Worm (Caenorhabditis elegans): ENCODE measurements around the gene F53A9.1.
A peak's percentile ranks its signal among the peaks of the same experiment; 100 is the strongest.

The F53A9.1 gene

ce11 chrX:8677873-8678272 lies 33.5 kb upstream of the F53A9.1 start:
- no peak for TF ChIP-seq sup-37 (GFP tag; optimal IDR thresholded peaks at IDR 0.05)
- no peak for TF ChIP-seq lin-15B (tag; optimal IDR thresholded peaks at IDR 0.05)
- TF ChIP-seq ces-1 (GFP tag; optimal IDR thresholded peaks at IDR 0.05): no peak
- TF ChIP-seq C34B4.2 (tag; optimal IDR thresholded peaks at IDR 0.05): no peak
- no peak for TF ChIP-seq efl-3 (GFP tag; optimal IDR thresholded peaks at IDR 0.05)
- no peak for TF ChIP-seq nhr-11 (tag; optimal IDR thresholded peaks at IDR 0.05)
- no peak for TF ChIP-seq isw-1 (GFP tag; IDR thresholded peaks at IDR 0.05)
- TF ChIP-seq ztf-11 (tag; optimal IDR thresholded peaks at IDR 0.05): no peak
- TF ChIP-seq mdl-1 (tag; optimal IDR thresholded peaks at IDR 0.05): no peak
- TF ChIP-seq efl-1 (optimal IDR thresholded peaks at IDR 0.05): no peak
- TF ChIP-seq efl-1 (GFP tag; optimal IDR thresholded peaks at IDR 0.05 in 1 of 2): no peak
- TF ChIP-seq egl-27 (tag; optimal IDR thresholded peaks at IDR 0.05): no peak
- no peak for TF ChIP-seq hlh-4 (tag; optimal IDR thresholded peaks at IDR 0.05)
- TF ChIP-seq blmp-1 (tag; optimal IDR thresholded peaks at IDR 0.05): peak; percentile 7
- TF ChIP-seq xbp-1 (tag; optimal IDR thresholded peaks at IDR 0.05): no peak
- TF ChIP-seq hlh-17 (GFP tag; optimal IDR thresholded peaks at IDR 0.05; ENCODE audit: borderline replicate concordance): no peak
- no peak for TF ChIP-seq ceh-88 (GFP tag; IDR thresholded peaks at IDR 0.05)
- TF ChIP-seq alr-1 (tag; optimal IDR thresholded peaks at IDR 0.05; ENCODE audit: borderline replicate concordance): no peak
- peak; percentile 8 for TF ChIP-seq nhr-85 (tag)
- no peak for TF ChIP-seq unc-86 (tag; optimal IDR thresholded peaks at IDR 0.05)
- peak; percentile 28 for TF ChIP-seq lin-14 (GFP tag; optimal IDR thresholded peaks at IDR 0.05)
- no peak for TF ChIP-seq nhr-47 (tag; optimal IDR thresholded peaks at IDR 0.05)

ce11 chrX:8681600-8681999 lies 29.8 kb upstream of the F53A9.1 start, which contains the start of gene K09E2.1:
Gene K09E2.1 (plus strand): TSS chrX:8681900.
- TF ChIP-seq nhr-237 (tag; optimal IDR thresholded peaks at IDR 0.05): no peak
- TF ChIP-seq hlh-4 (tag; optimal IDR thresholded peaks at IDR 0.05): no peak
- TF ChIP-seq isw-1 (GFP tag; IDR thresholded peaks at IDR 0.05): no peak
- no peak for TF ChIP-seq pag-3 (tag; optimal IDR thresholded peaks at IDR 0.05; ENCODE audit: borderline replicate concordance, insufficient read depth)
- TF ChIP-seq lin-14 (GFP tag; optimal IDR thresholded peaks at IDR 0.05): no peak
- TF ChIP-seq nhr-11 (tag; optimal IDR thresholded peaks at IDR 0.05): no peak
- no peak for TF ChIP-seq tlp-1 (tag; optimal IDR thresholded peaks at IDR 0.05)
- TF ChIP-seq aly-2 (tag; optimal IDR thresholded peaks at IDR 0.05): no peak
- TF ChIP-seq sptf-1 (tag; optimal IDR thresholded peaks at IDR 0.05): no peak
- no peak for TF ChIP-seq Y116A8C.19 (tag; optimal IDR thresholded peaks at IDR 0.05; ENCODE audit: borderline replicate concordance)
- no peak for TF ChIP-seq ceh-90 (tag; optimal IDR thresholded peaks at IDR 0.05)
- TF ChIP-seq ceh-8 (GFP tag; optimal IDR thresholded peaks at IDR 0.05): no peak

ce11 chrX:8697517-8697916 lies 13.9 kb upstream of the F53A9.1 start, which contains the start of gene frpr-8:
Gene frpr-8 (plus strand): TSS chrX:8697817.
- TF ChIP-seq nhr-71 (tag; optimal IDR thresholded peaks at IDR 0.05) (no peak), aha-1 (tag; optimal IDR thresholded peaks at IDR 0.05) (no peak), ets-5 (GFP tag; IDR thresholded peaks at IDR 0.05) (no peak), lin-13 (GFP tag; optimal IDR thresholded peaks at IDR 0.05) (no peak)

- TF ChIP-seq snpc-4 (tag; optimal IDR thresholded peaks at IDR 0.05): peak; percentile 76
- no peak for TF ChIP-seq F16B12.6 (tag; optimal IDR thresholded peaks at IDR 0.05)
These were observed 7.6 kb upstream of the F53A9.1 start, which contains the start of gene jbts-14 for ce11 chrX:8703664-8704356. Gene jbts-14 (plus strand): TSS chrX:8704306.
